Worm (Caenorhabditis elegans) whole organism, L4/young adult: ENCODE results near the gene K09E9.3.
A peak's percentile ranks its signal among the peaks of the same experiment; 100 is the strongest.

Experiments
- W03F9.2 ChIP-seq: fragments of 150-350 bp; optimal IDR thresholded peaks from 2 replicates; lab custom pipeline; 2014; ENCODE audit warnings: missing biosample characterization, missing genetic modification characterization
- dao-5 ChIP-seq: sonication (generic microtip); optimal IDR thresholded peaks from 2 replicates; lab custom pipeline; 2016; ENCODE audit warnings: missing genotype, missing genetic modification characterization, moderate library complexity, missing compliant biosample characterization
- him-1 ChIP-seq: sonication (generic microtip); optimal IDR thresholded peaks from 2 replicates; lab custom pipeline; 2016; ENCODE audit warnings: missing genotype, missing genetic modification reagents, missing genetic modification characterization, missing compliant biosample characterization

The K09E9.3 gene

ce11 chrX:15613745-15614229 lies at the start of gene K09E9.3:
Gene K09E9.3, minus strand, starts transcription at chrX:15613795.
- TF ChIP-seq him-1 (tag; lab: Kevin White, UChicago) (no peak), dao-5 (tag; lab: Kevin White, UChicago) (no peak), W03F9.2 (tag; lab: Kevin White, UChicago) (no peak)

ce11 chrX:15659561-15659960 lies 46.0 kb upstream of the K09E9.3 start:
- TF ChIP-seq dao-5 (tag; lab: Kevin White, UChicago): no peak
- no peak for TF ChIP-seq him-1 (tag; lab: Kevin White, UChicago)
- no peak for TF ChIP-seq W03F9.2 (tag; lab: Kevin White, UChicago)

- TF ChIP-seq dao-5 (tag; lab: Kevin White, UChicago) (no peak), W03F9.2 (tag; lab: Kevin White, UChicago) (no peak), him-1 (tag; lab: Kevin White, UChicago) (no peak)
These were observed 44.2 kb upstream of the K09E9.3 start for ce11 chrX:15657773-15658172.

- TF ChIP-seq him-1 (tag; lab: Kevin White, UChicago) (no peak), dao-5 (tag; lab: Kevin White, UChicago) (no peak), W03F9.2 (tag; lab: Kevin White, UChicago) (no peak)
These were observed 42.0 kb upstream of the K09E9.3 start for ce11 chrX:15655623-15656022.

ce11 chrX:15654969-15655368 lies 41.4 kb upstream of the K09E9.3 start:
- TF ChIP-seq him-1 (tag; lab: Kevin White, UChicago) (no peak), dao-5 (tag; lab: Kevin White, UChicago) (no peak), W03F9.2 (tag; lab: Kevin White, UChicago) (no peak)

- TF ChIP-seq W03F9.2 (tag; lab: Kevin White, UChicago) (no peak), dao-5 (tag; lab: Kevin White, UChicago) (no peak), him-1 (tag; lab: Kevin White, UChicago) (no peak)
These were observed 39.6 kb upstream of the K09E9.3 start for ce11 chrX:15653196-15653595.

- TF ChIP-seq W03F9.2 (tag; lab: Kevin White, UChicago) (no peak), dao-5 (tag; lab: Kevin White, UChicago) (no peak), him-1 (tag; lab: Kevin White, UChicago) (no peak)
These were observed 37.4 kb upstream of the K09E9.3 start, which contains the start of gene F59D12.3 for ce11 chrX:15650919-15651420. Gene F59D12.3, minus strand, starts transcription at chrX:15650969.

- no peak for TF ChIP-seq W03F9.2 (tag; lab: Kevin White, UChicago)
- no peak for TF ChIP-seq him-1 (tag; lab: Kevin White, UChicago)
- no peak for TF ChIP-seq dao-5 (tag; lab: Kevin White, UChicago)
These were observed 36.8 kb upstream of the K09E9.3 start for ce11 chrX:15650428-15650827.

- TF ChIP-seq dao-5 (tag; lab: Kevin White, UChicago) (no peak), W03F9.2 (tag; lab: Kevin White, UChicago) (no peak), him-1 (tag; lab: Kevin White, UChicago) (no peak)
These were observed 33.7 kb upstream of the K09E9.3 start, which contains the start of gene F59D12.5 for ce11 chrX:15647276-15647675. Gene F59D12.5, minus strand, starts transcription at chrX:15647369.

- TF ChIP-seq dao-5 (tag; lab: Kevin White, UChicago) (no peak), him-1 (tag; lab: Kevin White, UChicago) (no peak), W03F9.2 (tag; lab: Kevin White, UChicago) (no peak)
These were observed 29.0 kb upstream of the K09E9.3 start, which contains the start of gene H08J19.1 for ce11 chrX:15642638-15643037. Gene H08J19.1, plus strand, starts transcription at chrX:15642938.

- TF ChIP-seq W03F9.2 (tag; lab: Kevin White, UChicago): no peak
- TF ChIP-seq dao-5 (tag; lab: Kevin White, UChicago): no peak
- no peak for TF ChIP-seq him-1 (tag; lab: Kevin White, UChicago)
These were observed 27.8 kb upstream of the K09E9.3 start for ce11 chrX:15641380-15641779.

ce11 chrX:15640603-15641002 lies 27.0 kb upstream of the K09E9.3 start, which contains the start of gene K09E9.7:
Gene K09E9.7, plus strand, starts transcription at chrX:15640903.
- TF ChIP-seq dao-5 (tag; lab: Kevin White, UChicago): no peak
- TF ChIP-seq W03F9.2 (tag; lab: Kevin White, UChicago): no peak
- TF ChIP-seq him-1 (tag; lab: Kevin White, UChicago): no peak

ce11 chrX:15633964-15634363 lies 20.4 kb upstream of the K09E9.3 start:
- TF ChIP-seq dao-5 (tag; lab: Kevin White, UChicago): no peak
- TF ChIP-seq him-1 (tag; lab: Kevin White, UChicago): peak; percentile 57

- TF ChIP-seq W03F9.2 (tag; lab: Kevin White, UChicago): no peak
- TF ChIP-seq him-1 (tag; lab: Kevin White, UChicago): no peak
- no peak for TF ChIP-seq dao-5 (tag; lab: Kevin White, UChicago)
These were observed 17.2 kb upstream of the K09E9.3 start for ce11 chrX:15630790-15631204.
